1 fruit fly cellular context compared by ENCODE assay signal in the genomic region with DNA sequence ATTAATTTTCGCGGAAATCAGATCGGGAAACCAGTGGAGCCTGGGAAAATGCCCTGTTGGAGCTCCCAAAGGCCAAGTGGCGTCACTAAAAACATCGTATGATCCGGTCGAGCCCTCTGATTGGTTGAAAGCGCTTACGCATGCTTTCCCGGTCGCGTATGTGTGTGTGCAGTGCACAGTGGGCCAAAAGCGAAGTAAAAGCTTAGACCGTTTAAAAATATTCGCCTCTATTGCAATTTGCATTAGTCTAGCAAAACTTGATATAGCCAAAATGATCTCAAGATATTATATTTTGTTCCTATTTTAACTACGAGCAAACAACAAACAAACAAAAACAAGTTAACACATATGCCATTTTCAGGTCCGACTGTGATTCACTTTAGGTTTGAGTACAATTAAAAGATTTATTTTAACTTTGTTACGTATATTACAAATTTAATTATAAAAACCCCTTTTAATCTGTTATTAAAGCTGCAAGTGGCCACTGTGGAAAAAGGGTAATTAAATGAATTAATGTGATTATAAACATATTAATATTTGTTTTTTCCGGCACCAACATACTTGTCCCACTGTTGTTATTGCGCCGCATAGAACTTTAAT.
TF ChIP-seq lines count a peak whose summit lies in the region.

No protein-coding gene starts in this region.

TF ChIP-seq in whole organism, embryonic, 481 proteins besides CTCF, POLR2A, EP300 and RAD21 (continued from another document and continues in another):
- no peak; the same call in 2 of the 3 replicates for TF ChIP-seq CG2199 (GFP tag; IDR thresholded peaks at IDR 0.05; lab: Robert Waterston, UW)
- no peak for TF ChIP-seq CG10959 (GFP tag; IDR thresholded peaks at IDR 0.05; lab: Robert Waterston, UW)
- peak; percentile 42; the same call in 1 of the 3 replicates for TF ChIP-seq HLH4C (GFP tag; IDR thresholded peaks at IDR 0.05; lab: Robert Waterston, UW; ENCODE audit: partially characterized antibody)
- TF ChIP-seq Hr51 (GFP tag; optimal IDR thresholded peaks at IDR 0.05; lab: Kevin White, UChicago), result peak; percentile 66 to 89
- TF ChIP-seq HmgZ (tag; optimal IDR thresholded peaks at IDR 0.05; lab: Kevin White, UChicago), result peak; percentile 74
- TF ChIP-seq CG15011 (GFP tag; optimal IDR thresholded peaks at IDR 0.05; lab: Kevin White, UChicago), result peak; percentile 88
- peak; percentile 36 for TF ChIP-seq CG8359 (GFP tag; optimal IDR thresholded peaks at IDR 0.05; lab: Kevin White, UChicago; ENCODE audit: borderline replicate concordance)
- peak; percentile 55 for TF ChIP-seq fd64A (GFP tag; optimal IDR thresholded peaks at IDR 0.05; lab: Kevin White, UChicago)
- peak; percentile 30 for TF ChIP-seq Sry-β (GFP tag; optimal IDR thresholded peaks at IDR 0.05; lab: Kevin White, UChicago)
- TF ChIP-seq CG12155 (GFP tag; optimal IDR thresholded peaks at IDR 0.05; lab: Kevin White, UChicago), result peak; percentile 66
- TF ChIP-seq CG12219 (GFP tag; optimal IDR thresholded peaks at IDR 0.05; lab: Kevin White, UChicago), result peak; percentile 81
- TF ChIP-seq CG4360 (GFP tag; IDR thresholded peaks at IDR 0.05; lab: Robert Waterston, UW), result no peak
- TF ChIP-seq ATbp (GFP tag; optimal IDR thresholded peaks at IDR 0.05; lab: Kevin White, UChicago), result peak; percentile 79
- peak; percentile 90 for TF ChIP-seq CG11504 (tag; optimal IDR thresholded peaks at IDR 0.05; lab: Kevin White, UChicago)
- TF ChIP-seq Rfx (GFP tag; IDR thresholded peaks at IDR 0.05; lab: Robert Waterston, UW), result peak; percentile 89
- TF ChIP-seq CG10209 (GFP tag; optimal IDR thresholded peaks at IDR 0.05; lab: Kevin White, UChicago), result peak; percentile 88
- peak; percentile 81 for TF ChIP-seq ind (GFP tag; optimal IDR thresholded peaks at IDR 0.05; lab: Kevin White, UChicago)
- TF ChIP-seq tll (GFP tag; optimal IDR thresholded peaks at IDR 0.05; lab: Kevin White, UChicago), result no peak
- TF ChIP-seq Hand (GFP tag; optimal IDR thresholded peaks at IDR 0.05; lab: Kevin White, UChicago), result peak; percentile 91
- TF ChIP-seq CG9876 (GFP tag; optimal IDR thresholded peaks at IDR 0.05; lab: Kevin White, UChicago), result peak; percentile 12
- TF ChIP-seq CG6854 (GFP tag; optimal IDR thresholded peaks at IDR 0.05; lab: Kevin White, UChicago), result peak; percentile 84
- TF ChIP-seq CrebB (tag; optimal IDR thresholded peaks at IDR 0.05; lab: Kevin White, UChicago), result peak; percentile 65
- TF ChIP-seq Six4 (GFP tag; optimal IDR thresholded peaks at IDR 0.05; lab: Kevin White, UChicago), result peak; percentile 79
- peak; percentile 72 for TF ChIP-seq ems (GFP tag; optimal IDR thresholded peaks at IDR 0.05; lab: Kevin White, UChicago)
- TF ChIP-seq yki (optimal IDR thresholded peaks at IDR 0.05; lab: Kevin White, UChicago), result no peak
- TF ChIP-seq gfzf (GFP tag; optimal IDR thresholded peaks at IDR 0.05; lab: Kevin White, UChicago), result no peak
- TF ChIP-seq CG34224 (GFP tag; IDR thresholded peaks at IDR 0.05; lab: Robert Waterston, UW; ENCODE audit: partially characterized antibody), result 0 out of 3 replicates have a peak, but pooled peaks have one; percentile 12
- peak; percentile 69 for TF ChIP-seq CG10462 (GFP tag; optimal IDR thresholded peaks at IDR 0.05; lab: Kevin White, UChicago)
- peak in 1 of 2 experiments; percentile 90 for TF ChIP-seq Eip74EF (GFP tag; optimal IDR thresholded peaks at IDR 0.05; lab: Kevin White, UChicago)
- TF ChIP-seq CG31224 (GFP tag; IDR thresholded peaks at IDR 0.05; lab: Robert Waterston, UW), result peak; percentile 58; the same call in 1 of the 2 replicates
- peak; percentile 92 for TF ChIP-seq CG34376 (GFP tag; optimal IDR thresholded peaks at IDR 0.05; lab: Kevin White, UChicago)
- peak; percentile 73 for TF ChIP-seq CG1529 (GFP tag; optimal IDR thresholded peaks at IDR 0.05; lab: Kevin White, UChicago)
- no peak for TF ChIP-seq Hr78 (GFP tag; optimal IDR thresholded peaks at IDR 0.05; lab: Kevin White, UChicago)
- TF ChIP-seq fd102C (GFP tag; optimal IDR thresholded peaks at IDR 0.05; lab: Kevin White, UChicago), result no peak
- peak; percentile 78 for TF ChIP-seq Dbx (GFP tag; IDR thresholded peaks at IDR 0.05; lab: Robert Waterston, UW)
- TF ChIP-seq hbn (GFP tag; IDR thresholded peaks at IDR 0.05; lab: Robert Waterston, UW; ENCODE audit: partially characterized antibody), result no peak
- 0 out of 3 replicates have a peak, but pooled peaks have one; percentile 15 for TF ChIP-seq CG2889 (GFP tag; IDR thresholded peaks at IDR 0.05; lab: Robert Waterston, UW)
- no peak for TF ChIP-seq Vsx1 (GFP tag; optimal IDR thresholded peaks at IDR 0.05; lab: Kevin White, UChicago)
- TF ChIP-seq ci (GFP tag; IDR thresholded peaks at IDR 0.05; lab: Robert Waterston, UW), result peak; percentile 85
- TF ChIP-seq gcm2 (GFP tag; optimal IDR thresholded peaks at IDR 0.05; lab: Kevin White, UChicago), result peak; percentile 23
- peak; percentile 53 for TF ChIP-seq CG18764 (GFP tag; optimal IDR thresholded peaks at IDR 0.05; lab: Kevin White, UChicago)
- TF ChIP-seq Oli (tag; optimal IDR thresholded peaks at IDR 0.05; lab: Kevin White, UChicago), result peak; percentile 90
- peak; percentile 60; the same call in 1 of the 3 replicates for TF ChIP-seq H15 (GFP tag; IDR thresholded peaks at IDR 0.05; lab: Robert Waterston, UW)
- peak; percentile 91 for TF ChIP-seq CG18262 (tag; optimal IDR thresholded peaks at IDR 0.05; lab: Kevin White, UChicago)
- TF ChIP-seq CG11247 (GFP tag; IDR thresholded peaks at IDR 0.05; lab: Robert Waterston, UW), result peak; percentile 57
- no peak for TF ChIP-seq aop (GFP tag; IDR thresholded peaks at IDR 0.05; lab: Robert Waterston, UW)
- TF ChIP-seq pfk (GFP tag; optimal IDR thresholded peaks at IDR 0.05; lab: Kevin White, UChicago), result peak; percentile 16
- peak; percentile 79 for TF ChIP-seq Atf-2 (GFP tag; optimal IDR thresholded peaks at IDR 0.05; lab: Kevin White, UChicago)
- TF ChIP-seq CG6683 (GFP tag; optimal IDR thresholded peaks at IDR 0.05; lab: Kevin White, UChicago), result peak; percentile 66
- peak; percentile 91 for TF ChIP-seq CG31441 (GFP tag; IDR thresholded peaks at IDR 0.05; lab: Robert Waterston, UW)
- peak; percentile 66 for TF ChIP-seq MTF-1 (GFP tag; optimal IDR thresholded peaks at IDR 0.05; lab: Kevin White, UChicago; ENCODE audit: borderline replicate concordance)
- TF ChIP-seq CG18476 (GFP tag; optimal IDR thresholded peaks at IDR 0.05; lab: Kevin White, UChicago), result peak; percentile 84
- TF ChIP-seq hkb (optimal IDR thresholded peaks at IDR 0.05; lab: Kevin White, UChicago), result no peak
- peak; percentile 68 for TF ChIP-seq hkb (GFP tag; IDR thresholded peaks at IDR 0.05; lab: Robert Waterston, UW)
- TF ChIP-seq btn (GFP tag; optimal IDR thresholded peaks at IDR 0.05; lab: Kevin White, UChicago), result peak; percentile 75
- peak; percentile 88 for TF ChIP-seq CG2712 (tag; optimal IDR thresholded peaks at IDR 0.05; lab: Kevin White, UChicago)
- peak; percentile 68 for TF ChIP-seq Awh (GFP tag; IDR thresholded peaks at IDR 0.05; lab: Robert Waterston, UW)
- peak; percentile 56 for TF ChIP-seq Adf1 (GFP tag; IDR thresholded peaks at IDR 0.05; lab: Robert Waterston, UW)
- TF ChIP-seq CG12236 (GFP tag; optimal IDR thresholded peaks at IDR 0.05; lab: Kevin White, UChicago), result peak; percentile 47
- TF ChIP-seq CG11093 (GFP tag; IDR thresholded peaks at IDR 0.05; lab: Robert Waterston, UW), result 0 out of 3 replicates have a peak, but pooled peaks have one; percentile 43
- TF ChIP-seq dan (GFP tag; IDR thresholded peaks at IDR 0.05; lab: Robert Waterston, UW), result no peak
- peak; percentile 79 for TF ChIP-seq cato (GFP tag; optimal IDR thresholded peaks at IDR 0.05; lab: Kevin White, UChicago; ENCODE audit: borderline replicate concordance)
- no peak for TF ChIP-seq Gsc (GFP tag; IDR thresholded peaks at IDR 0.05; lab: Robert Waterston, UW)
- no peak for TF ChIP-seq zf30C (GFP tag; optimal IDR thresholded peaks at IDR 0.05; lab: Kevin White, UChicago)
- TF ChIP-seq CG4328 (GFP tag; optimal IDR thresholded peaks at IDR 0.05; lab: Kevin White, UChicago), result peak; percentile 93
- TF ChIP-seq wek (GFP tag; optimal IDR thresholded peaks at IDR 0.05; lab: Kevin White, UChicago), result peak; percentile 66
- TF ChIP-seq insv (GFP tag; optimal IDR thresholded peaks at IDR 0.05; lab: Kevin White, UChicago), result peak in 1 of 2 experiments; percentile 63
- TF ChIP-seq onecut (GFP tag; IDR thresholded peaks at IDR 0.05; lab: Robert Waterston, UW), result peak; percentile 76
- peak; percentile 67 for TF ChIP-seq jing (GFP tag; optimal IDR thresholded peaks at IDR 0.05; lab: Kevin White, UChicago)
- peak; percentile 71 for TF ChIP-seq B-H2 (GFP tag; optimal IDR thresholded peaks at IDR 0.05; lab: Kevin White, UChicago)
- TF ChIP-seq jigr1 (GFP tag; IDR thresholded peaks at IDR 0.05; lab: Robert Waterston, UW), result 0 out of 3 replicates have a peak, but pooled peaks have one; percentile 28
- 0 out of 3 replicates have a peak, but pooled peaks have one; percentile 19 for TF ChIP-seq z (GFP tag; IDR thresholded peaks at IDR 0.05; lab: Robert Waterston, UW)
- peak; percentile 71 for TF ChIP-seq Mes4 (GFP tag; optimal IDR thresholded peaks at IDR 0.05; lab: Kevin White, UChicago)
- peak; percentile 94 for TF ChIP-seq Meics (GFP tag; optimal IDR thresholded peaks at IDR 0.05; lab: Kevin White, UChicago)
- peak; percentile 65 for TF ChIP-seq NC2β (GFP tag; optimal IDR thresholded peaks at IDR 0.05; lab: Kevin White, UChicago)
- TF ChIP-seq mld (GFP tag; IDR thresholded peaks at IDR 0.05; lab: Robert Waterston, UW; ENCODE audit: partially characterized antibody), result no peak
- 0 out of 2 replicates have a peak, but pooled peaks have one; percentile 38 for TF ChIP-seq CG4730 (GFP tag; IDR thresholded peaks at IDR 0.05; lab: Robert Waterston, UW)
- peak; percentile 76 for TF ChIP-seq salm (tag; optimal IDR thresholded peaks at IDR 0.05; lab: Kevin White, UChicago)
- peak; percentile 75 for TF ChIP-seq CG9817 (tag; optimal IDR thresholded peaks at IDR 0.05; lab: Kevin White, UChicago)
- peak; percentile 87 for TF ChIP-seq PHDP (tag; optimal IDR thresholded peaks at IDR 0.05; lab: Kevin White, UChicago)
- peak; percentile 68 for TF ChIP-seq sisA (GFP tag; IDR thresholded peaks at IDR 0.05; lab: Robert Waterston, UW)
- peak; percentile 53 for TF ChIP-seq CG10565 (GFP tag; optimal IDR thresholded peaks at IDR 0.05; lab: Kevin White, UChicago)
- no peak for TF ChIP-seq danr (GFP tag; IDR thresholded peaks at IDR 0.05; lab: Robert Waterston, UW)
- TF ChIP-seq CG15696 (tag; optimal IDR thresholded peaks at IDR 0.05; lab: Kevin White, UChicago), result peak; percentile 30
- no peak for TF ChIP-seq abd-A (tag; optimal IDR thresholded peaks at IDR 0.05; lab: Kevin White, UChicago)
- peak; percentile 93 for TF ChIP-seq odd (GFP tag; optimal IDR thresholded peaks at IDR 0.05; lab: Kevin White, UChicago)
- peak; percentile 87 for TF ChIP-seq CG10147 (GFP tag; optimal IDR thresholded peaks at IDR 0.05; lab: Kevin White, UChicago)
- peak; percentile 33 for TF ChIP-seq Neu2 (GFP tag; optimal IDR thresholded peaks at IDR 0.05; lab: Kevin White, UChicago; ENCODE audit: borderline replicate concordance)
- TF ChIP-seq Fer1 (GFP tag; optimal IDR thresholded peaks at IDR 0.05; lab: Kevin White, UChicago), result peak; percentile 92
- peak; percentile 83 for TF ChIP-seq mam (GFP tag; optimal IDR thresholded peaks at IDR 0.05; lab: Kevin White, UChicago)
- peak; percentile 69 for TF ChIP-seq CG9609 (GFP tag; optimal IDR thresholded peaks at IDR 0.05; lab: Kevin White, UChicago)
- TF ChIP-seq ken (GFP tag; IDR thresholded peaks at IDR 0.05; lab: Robert Waterston, UW), result peak; percentile 60
- TF ChIP-seq Antp (GFP tag; optimal IDR thresholded peaks at IDR 0.05; lab: Kevin White, UChicago), result peak; percentile 76
- TF ChIP-seq gcm (GFP tag; optimal IDR thresholded peaks at IDR 0.05; lab: Kevin White, UChicago), result peak; percentile 74
- peak; percentile 81 for TF ChIP-seq Hsf (GFP tag; optimal IDR thresholded peaks at IDR 0.05; lab: Kevin White, UChicago)
- TF ChIP-seq br (optimal IDR thresholded peaks at IDR 0.05; lab: Kevin White, UChicago), result no peak
- peak; percentile 76 for TF ChIP-seq Chrac-16 (GFP tag; optimal IDR thresholded peaks at IDR 0.05; lab: Kevin White, UChicago)
- TF ChIP-seq ash1 (GFP tag; optimal IDR thresholded peaks at IDR 0.05; lab: Kevin White, UChicago), result no peak
- 0 out of 2 replicates have a peak, but pooled peaks have one; percentile 54 for TF ChIP-seq toy (GFP tag; IDR thresholded peaks at IDR 0.05; lab: Robert Waterston, UW)
- peak; percentile 30 for TF ChIP-seq CG13123 (GFP tag; optimal IDR thresholded peaks at IDR 0.05; lab: Kevin White, UChicago)
- TF ChIP-seq CG17361 (GFP tag; IDR thresholded peaks at IDR 0.05; lab: Robert Waterston, UW), result peak; percentile 92
- peak; percentile 81 for TF ChIP-seq pho (GFP tag; optimal IDR thresholded peaks at IDR 0.05; lab: Kevin White, UChicago)
- TF ChIP-seq emc (GFP tag; optimal IDR thresholded peaks at IDR 0.05; lab: Kevin White, UChicago), result peak; percentile 36
- TF ChIP-seq schlank (tag; optimal IDR thresholded peaks at IDR 0.05; lab: Kevin White, UChicago), result peak; percentile 75
- TF ChIP-seq gro (GFP tag; optimal IDR thresholded peaks at IDR 0.05; lab: Kevin White, UChicago), result peak; percentile 39
- TF ChIP-seq CG14014 (GFP tag; IDR thresholded peaks at IDR 0.05; lab: Robert Waterston, UW), result peak; percentile 73
- peak; percentile 85 for TF ChIP-seq bcd (GFP tag; optimal IDR thresholded peaks at IDR 0.05; lab: Kevin White, UChicago)
- peak; percentile 51 for TF ChIP-seq CG3065 (GFP tag; optimal IDR thresholded peaks at IDR 0.05; lab: Kevin White, UChicago)
- TF ChIP-seq so (GFP tag; IDR thresholded peaks at IDR 0.05; lab: Robert Waterston, UW), result peak; percentile 67
- TF ChIP-seq CG3726 (GFP tag; IDR thresholded peaks at IDR 0.05; lab: Robert Waterston, UW), result no peak
- peak; percentile 57 for TF ChIP-seq rib (GFP tag; IDR thresholded peaks at IDR 0.05; lab: Robert Waterston, UW)
- TF ChIP-seq cas (GFP tag; IDR thresholded peaks at IDR 0.05; lab: Robert Waterston, UW), result 0 out of 2 replicates have a peak, but pooled peaks have one; percentile 31
- no peak for TF ChIP-seq luna (GFP tag; optimal IDR thresholded peaks at IDR 0.05; lab: Kevin White, UChicago)
- peak; percentile 35 for TF ChIP-seq Dad (GFP tag; optimal IDR thresholded peaks at IDR 0.05; lab: Kevin White, UChicago)
- TF ChIP-seq CG2116 (GFP tag; optimal IDR thresholded peaks at IDR 0.05; lab: Kevin White, UChicago), result peak; percentile 52
- TF ChIP-seq az2 (GFP tag; optimal IDR thresholded peaks at IDR 0.05; lab: Kevin White, UChicago), result peak; percentile 82
- TF ChIP-seq cg (GFP tag; optimal IDR thresholded peaks at IDR 0.05; lab: Kevin White, UChicago), result peak; percentile 87
- TF ChIP-seq CG30431 (GFP tag; optimal IDR thresholded peaks at IDR 0.05; lab: Kevin White, UChicago), result peak; percentile 52
- peak; percentile 96 for TF ChIP-seq Ets65A (GFP tag; lab: Kevin White, UChicago)
- peak; percentile 18; the same call in 1 of the 2 replicates for TF ChIP-seq tna (GFP tag; IDR thresholded peaks at IDR 0.05; lab: Robert Waterston, UW; ENCODE audit: partially characterized antibody)
